Fruit fly (Drosophila melanogaster): ENCODE measurements around the gene Srp68.
A peak's percentile ranks its signal among the peaks of the same experiment; 100 is the strongest.

Srp68 gene

DNA sequence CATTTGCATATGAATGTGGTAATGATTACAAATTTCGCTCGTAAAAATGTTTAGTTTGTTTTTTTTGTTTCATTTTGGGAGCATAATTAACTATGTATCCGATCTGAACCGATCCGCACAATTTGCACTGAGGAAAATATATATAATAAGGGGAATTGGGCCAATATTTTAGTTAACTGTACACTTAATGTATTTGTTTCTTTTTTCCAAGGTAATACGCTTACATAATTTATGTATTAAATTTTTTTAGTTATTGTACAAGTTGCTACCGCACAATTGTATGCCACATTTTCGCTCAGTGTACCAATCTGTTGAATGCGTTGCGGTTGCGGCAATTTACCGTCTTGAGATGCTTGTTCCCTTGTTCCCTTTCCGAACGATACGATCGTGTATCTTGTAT is 50.8 kb downstream of the Srp68 start (continued):
- TF ChIP-seq MBD-R2 (GFP tag; IDR thresholded peaks at IDR 0.05) = peak; percentile 62
- TF ChIP-seq peb (GFP tag; IDR thresholded peaks at IDR 0.05) = peak; percentile 90
- TF ChIP-seq CG16813 (GFP tag; IDR thresholded peaks at IDR 0.05; ENCODE audit: partially characterized antibody) = no peak
- TF ChIP-seq Kr (GFP tag; optimal IDR thresholded peaks at IDR 0.05) = no peak
- peak; percentile 62 for TF ChIP-seq eyg (GFP tag; optimal IDR thresholded peaks at IDR 0.05)
- peak; percentile 72 for TF ChIP-seq Mad (GFP tag; optimal IDR thresholded peaks at IDR 0.05)
- peak; percentile 40 for TF ChIP-seq CG7987 (GFP tag; optimal IDR thresholded peaks at IDR 0.05)
- peak; percentile 22; the same call in 1 of the 2 replicates for TF ChIP-seq Adf1 (GFP tag; IDR thresholded peaks at IDR 0.05)
- no peak for TF ChIP-seq Sin3A (optimal IDR thresholded peaks at IDR 0.05)
- TF ChIP-seq D (optimal IDR thresholded peaks at IDR 0.05) = no peak
- TF ChIP-seq D (GFP tag; optimal IDR thresholded peaks at IDR 0.05) = peak; percentile 78
- peak; percentile 45 for TF ChIP-seq Fer2 (tag; optimal IDR thresholded peaks at IDR 0.05)
- no peak for TF ChIP-seq Hey (tag; optimal IDR thresholded peaks at IDR 0.05)
- TF ChIP-seq CG10959 (GFP tag; IDR thresholded peaks at IDR 0.05) = peak; percentile 86
- peak; percentile 59 for TF ChIP-seq zf30C (GFP tag; optimal IDR thresholded peaks at IDR 0.05)
- TF ChIP-seq Gug (GFP tag; IDR thresholded peaks at IDR 0.05) = peak; percentile 80
- TF ChIP-seq pnt (GFP tag; optimal IDR thresholded peaks at IDR 0.05) = peak; percentile 68
- peak; percentile 12 for TF ChIP-seq CTCF (GFP tag; optimal IDR thresholded peaks at IDR 0.05)
- TF ChIP-seq Blimp-1 (GFP tag; optimal IDR thresholded peaks at IDR 0.05) = peak; percentile 82
- peak; percentile 72 for TF ChIP-seq CG12155 (GFP tag; optimal IDR thresholded peaks at IDR 0.05)
- TF ChIP-seq CG15269 (tag; optimal IDR thresholded peaks at IDR 0.05) = peak; percentile 84
- TF ChIP-seq sens (GFP tag) = peak; percentile 97
- TF ChIP-seq CG1647 (GFP tag; optimal IDR thresholded peaks at IDR 0.05) = peak; percentile 78
- peak; percentile 60 for TF ChIP-seq tup (GFP tag; optimal IDR thresholded peaks at IDR 0.05)
- no peak for TF ChIP-seq pzg (GFP tag; optimal IDR thresholded peaks at IDR 0.05)
- no peak for TF ChIP-seq lov (optimal IDR thresholded peaks at IDR 0.05)
- peak; percentile 87; the same call in 2 of the 3 replicates for TF ChIP-seq lov (GFP tag; IDR thresholded peaks at IDR 0.05)
- peak; percentile 93 for TF ChIP-seq dysf (GFP tag; IDR thresholded peaks at IDR 0.05)
- no peak for TF ChIP-seq CG9797 (GFP tag; optimal IDR thresholded peaks at IDR 0.05)
- TF ChIP-seq unc-4 (GFP tag; IDR thresholded peaks at IDR 0.05; ENCODE audit: partially characterized antibody) = no peak
- no peak for TF ChIP-seq cg (GFP tag; optimal IDR thresholded peaks at IDR 0.05)
- no peak for TF ChIP-seq CG3065 (GFP tag; optimal IDR thresholded peaks at IDR 0.05)
- no peak for TF ChIP-seq CG13894 (tag; optimal IDR thresholded peaks at IDR 0.05)
- TF ChIP-seq CG31441 (GFP tag; IDR thresholded peaks at IDR 0.05) = peak; percentile 87
- peak; percentile 88 for TF ChIP-seq so (GFP tag; IDR thresholded peaks at IDR 0.05)
- peak; percentile 66 for TF ChIP-seq Deaf1 (tag; optimal IDR thresholded peaks at IDR 0.05)
- TF ChIP-seq hkb (optimal IDR thresholded peaks at IDR 0.05) = no peak
- peak; percentile 93 for TF ChIP-seq hkb (GFP tag; IDR thresholded peaks at IDR 0.05)
- TF ChIP-seq row (GFP tag; IDR thresholded peaks at IDR 0.05) = peak; percentile 91
- TF ChIP-seq Ravus (GFP tag; IDR thresholded peaks at IDR 0.05) = peak; percentile 76
- TF ChIP-seq CG13296 (GFP tag; optimal IDR thresholded peaks at IDR 0.05) = peak; percentile 76
- peak; percentile 48 for TF ChIP-seq D19B (GFP tag; optimal IDR thresholded peaks at IDR 0.05)
- no peak for TF ChIP-seq insv (GFP tag; optimal IDR thresholded peaks at IDR 0.05)
- TF ChIP-seq CG30020 (tag; optimal IDR thresholded peaks at IDR 0.05) = peak; percentile 40
- peak; percentile 15 for TF ChIP-seq wek (GFP tag; optimal IDR thresholded peaks at IDR 0.05)
- peak; percentile 59 for TF ChIP-seq org-1 (GFP tag; optimal IDR thresholded peaks at IDR 0.05)
- TF ChIP-seq CG3407 (GFP tag; optimal IDR thresholded peaks at IDR 0.05) = peak; percentile 76
- TF ChIP-seq chn (GFP tag; optimal IDR thresholded peaks at IDR 0.05) = peak; percentile 80
- TF ChIP-seq bigmax (GFP tag; optimal IDR thresholded peaks at IDR 0.05) = no peak
- peak; percentile 89 for TF ChIP-seq Sox102F (GFP tag; optimal IDR thresholded peaks at IDR 0.05)
- peak; percentile 59; the same call in 1 of the 3 replicates for TF ChIP-seq CG6175 (GFP tag; IDR thresholded peaks at IDR 0.05)
- TF ChIP-seq CG4360 (GFP tag; IDR thresholded peaks at IDR 0.05) = peak; percentile 58; the same call in 1 of the 2 replicates
- TF ChIP-seq vnd (GFP tag; IDR thresholded peaks at IDR 0.05; ENCODE audit: partially characterized antibody) = no peak
